Worm (Caenorhabditis elegans) whole organism, young adult: Measurements from ENCODE around the gene nhr-193.
A peak's percentile ranks its signal among the peaks of the same experiment; 100 is the strongest.

Experiments
- B0019.2 ChIP-seq: fragments of 200-800 bp; sonication (Bioruptor generic); conservative IDR thresholded peaks from 2 replicates; pipeline ENCODE4 v1.3.6; 2022; ENCODE audit warnings: missing genetic modification reagents, missing genetic modification characterization, missing compliant biosample characterization
- C06A6.2 ChIP-seq: fragments of 200-800 bp; sonication (Bioruptor generic); conservative IDR thresholded peaks from 2 replicates; pipeline ENCODE4 v1.3.6; 2022; ENCODE audit warnings: missing genetic modification characterization, missing compliant biosample characterization
- D2030.7 ChIP-seq: fragments of 200-800 bp; sonication (Bioruptor generic); IDR thresholded peaks from 2 replicates; pipeline ENCODE4 v1.3.6; 2022; ENCODE audit warnings: missing genetic modification reagents, missing genetic modification characterization, missing compliant biosample characterization
- F49E8.2 ChIP-seq: sonication (generic microtip); optimal IDR thresholded peaks from 3 replicates; lab custom pipeline; 2017; ENCODE audit warnings: missing genetic modification characterization, mild to moderate bottlenecking, missing compliant biosample characterization, antibody characterized with exemption, moderate library complexity; ENCODE audit not compliant: insufficient read depth
- F55B11.4 ChIP-seq: sonication (generic microtip); optimal IDR thresholded peaks from 2 replicates; lab custom pipeline; 2016; ENCODE audit warnings: missing compliant biosample characterization, missing genetic modification characterization, borderline replicate concordance; ENCODE audit not compliant: insufficient read depth
- F57C9.4 ChIP-seq: sonication (generic microtip); optimal IDR thresholded peaks from 2 replicates; lab custom pipeline; 2017; ENCODE audit warnings: mild to moderate bottlenecking, missing genetic modification characterization, missing compliant biosample characterization
- K11D2.4 ChIP-seq: fragments of 200-800 bp; sonication (Bioruptor generic); IDR thresholded peaks from 2 replicates; pipeline ENCODE4 v1.3.6; 2022; ENCODE audit warnings: missing genetic modification reagents, missing genetic modification characterization, missing compliant biosample characterization
- T07F8.4 ChIP-seq: sonication (generic microtip); optimal IDR thresholded peaks from 2 replicates; lab custom pipeline; 2016; ENCODE audit warnings: mild to moderate bottlenecking, missing genetic modification characterization, moderate library complexity, missing compliant biosample characterization
- Y53F4B.3 ChIP-seq: fragments of 200-800 bp; sonication (Bioruptor generic); IDR thresholded peaks from 2 replicates; pipeline ENCODE4 v1.3.6; 2022; ENCODE audit warnings: missing genetic modification reagents, missing genetic modification characterization, missing compliant biosample characterization
- Y56A3A.18 ChIP-seq: fragments of 200-800 bp; sonication (Bioruptor generic); IDR thresholded peaks from 2 replicates; pipeline ENCODE4 v1.3.6; 2022; ENCODE audit warnings: missing genetic modification reagents, missing genetic modification characterization, missing compliant biosample characterization
- Y95B8A.8 ChIP-seq: fragments of 200-800 bp; sonication (Bioruptor generic); IDR thresholded peaks from 2 replicates; pipeline ENCODE4 v1.3.6; 2022; ENCODE audit warnings: missing genetic modification reagents, missing genetic modification characterization, missing compliant biosample characterization
- attf-5 ChIP-seq: fragments of 200-800 bp; sonication (Bioruptor generic); optimal IDR thresholded peaks from 2 replicates; lab custom pipeline; 2018; ENCODE audit warnings: mild to moderate bottlenecking, missing genetic modification characterization, missing compliant biosample characterization
- bed-1 ChIP-seq: fragments of 200-800 bp; sonication (Bioruptor generic); IDR thresholded peaks from 2 replicates; pipeline ENCODE4 v1.3.6; 2022; ENCODE audit warnings: missing genetic modification reagents, missing genetic modification characterization, missing compliant biosample characterization
- ceh-100 ChIP-seq: fragments of 200-800 bp; sonication (Bioruptor generic); IDR thresholded peaks from 2 replicates; pipeline ENCODE4 v1.3.6; 2022; ENCODE audit warnings: missing genetic modification reagents, missing genetic modification characterization, missing compliant biosample characterization
- ceh-40 ChIP-seq: fragments of 200-800 bp; sonication (Bioruptor generic); IDR thresholded peaks from 2 replicates; pipeline ENCODE4 v1.3.6; 2022; ENCODE audit warnings: missing genetic modification characterization, missing compliant biosample characterization
- ceh-79 ChIP-seq: sonication (generic microtip); optimal IDR thresholded peaks from 2 replicates; lab custom pipeline; 2017; ENCODE audit warnings: mild to moderate bottlenecking, missing genetic modification characterization, missing compliant biosample characterization
- ceh-91 ChIP-seq: fragments of 200-800 bp; sonication (Bioruptor generic); IDR thresholded peaks from 2 replicates; pipeline ENCODE4 v1.3.6; 2022; ENCODE audit warnings: missing genetic modification reagents, missing genetic modification characterization, missing compliant biosample characterization
- die-1 ChIP-seq: sonication (generic microtip); optimal IDR thresholded peaks from 2 replicates; lab custom pipeline; 2016; ENCODE audit warnings: missing genotype, mild to moderate bottlenecking, missing genetic modification characterization, missing compliant biosample characterization
- dox-1 ChIP-seq: fragments of 200-800 bp; sonication (Bioruptor generic); IDR thresholded peaks from 2 replicates; pipeline ENCODE4 v1.3.6; 2022; ENCODE audit warnings: missing genetic modification reagents, missing genetic modification characterization, missing compliant biosample characterization
- egl-18 ChIP-seq: fragments of 200-800 bp; sonication (Bioruptor generic); IDR thresholded peaks from 2 replicates; pipeline ENCODE4 v1.3.6; 2022; ENCODE audit warnings: missing genetic modification reagents, missing genetic modification characterization, missing compliant biosample characterization
- hlh-12 ChIP-seq: sonication (generic microtip); optimal IDR thresholded peaks from 2 replicates; lab custom pipeline; 2016; ENCODE audit warnings: missing genetic modification characterization, missing compliant biosample characterization
- hlh-26 ChIP-seq: fragments of 200-800 bp; sonication (Bioruptor generic); conservative IDR thresholded peaks from 2 replicates; pipeline ENCODE4 v1.3.6; 2022; ENCODE audit warnings: missing genetic modification reagents, missing genetic modification characterization, missing compliant biosample characterization
- let-607 ChIP-seq, 2 experiments: fragments of 200-800 bp in 1 of 2; sonication (Bioruptor generic) in 1 of 2; sonication (generic microtip) in 1 of 2; optimal IDR thresholded peaks; 2 replicates each; lab custom pipeline; 2016 to 2018; ENCODE audit warnings: mild to moderate bottlenecking in 2 of 2, missing compliant biosample characterization in 2 of 2, missing genetic modification characterization in 2 of 2, moderate library complexity in 2 of 2, missing genotype in 1 of 2
- lin-26 ChIP-seq: fragments of 200-800 bp; sonication (Bioruptor generic); IDR thresholded peaks from 2 replicates; pipeline ENCODE4 v1.3.6; 2022; ENCODE audit warnings: missing genetic modification reagents, missing genetic modification characterization, missing compliant biosample characterization
- lin-40 ChIP-seq: sonication (generic microtip); optimal IDR thresholded peaks from 2 replicates; lab custom pipeline; 2016; ENCODE audit warnings: missing genetic modification characterization, mild to moderate bottlenecking, missing compliant biosample characterization, missing genotype, missing genetic modification reagents
- lin-54 ChIP-seq: fragments of 200-800 bp; sonication (Bioruptor generic); optimal IDR thresholded peaks from 2 replicates; lab custom pipeline; 2018; ENCODE audit warnings: mild to moderate bottlenecking, missing genetic modification characterization, missing compliant biosample characterization
- lsl-1 ChIP-seq: fragments of 200-800 bp; sonication (Bioruptor generic); optimal IDR thresholded peaks from 2 replicates; lab custom pipeline; 2018; ENCODE audit warnings: mild to moderate bottlenecking, missing genetic modification characterization, moderate library complexity, missing compliant biosample characterization
- lsy-27 ChIP-seq: sonication (generic microtip); optimal IDR thresholded peaks from 2 replicates; lab custom pipeline; 2017; ENCODE audit warnings: missing genetic modification characterization, mild to moderate bottlenecking, missing compliant biosample characterization, antibody characterized with exemption, missing genotype, borderline replicate concordance; ENCODE audit not compliant: insufficient read depth
- madf-3 ChIP-seq: fragments of 200-800 bp; sonication (Bioruptor generic); IDR thresholded peaks from 2 replicates; pipeline ENCODE4 v1.3.6; 2022; ENCODE audit warnings: missing genetic modification reagents, missing genetic modification characterization, missing compliant biosample characterization
- nfya-1 ChIP-seq: sonication (generic microtip); optimal IDR thresholded peaks from 2 replicates; lab custom pipeline; 2017; ENCODE audit warnings: antibody characterized with exemption, missing compliant biosample characterization, missing genetic modification characterization, borderline replicate concordance; ENCODE audit not compliant: insufficient read depth
- nhr-179 ChIP-seq: sonication (generic microtip); optimal IDR thresholded peaks from 2 replicates; lab custom pipeline; 2016; ENCODE audit warnings: mild to moderate bottlenecking, missing genetic modification characterization, missing compliant biosample characterization
- nhr-27 ChIP-seq: fragments of 200-800 bp; sonication (Bioruptor generic); optimal IDR thresholded peaks from 2 replicates; lab custom pipeline; 2018; ENCODE audit warnings: mild to moderate bottlenecking, missing genetic modification characterization, moderate library complexity, missing compliant biosample characterization
- nhr-80 ChIP-seq: sonication (generic microtip); optimal IDR thresholded peaks from 2 replicates; lab custom pipeline; 2016; ENCODE audit warnings: missing genetic modification characterization, missing compliant biosample characterization
- pbrm-1 ChIP-seq: fragments of 200-800 bp; sonication (Bioruptor generic); IDR thresholded peaks from 2 replicates; pipeline ENCODE4 v1.3.6; 2022; ENCODE audit warnings: missing genetic modification reagents, missing genetic modification characterization, missing compliant biosample characterization
- rcor-1 ChIP-seq: fragments of 200-800 bp; sonication (Bioruptor generic); IDR thresholded peaks from 2 replicates; pipeline ENCODE4 v1.3.6; 2022; ENCODE audit warnings: missing genetic modification reagents, missing genetic modification characterization, missing compliant biosample characterization
- snpc-1.3 ChIP-seq: sonication (generic microtip); optimal IDR thresholded peaks from 2 replicates; lab custom pipeline; 2017; ENCODE audit warnings: missing genetic modification characterization, mild to moderate bottlenecking, missing compliant biosample characterization, antibody characterized with exemption, moderate library complexity, missing genotype, missing genetic modification reagents; ENCODE audit not compliant: insufficient read depth
- snpc-3.4 ChIP-seq: sonication (generic microtip); optimal IDR thresholded peaks from 2 replicates; lab custom pipeline; 2017; ENCODE audit warnings: missing genetic modification characterization, mild to moderate bottlenecking, missing compliant biosample characterization, antibody characterized with exemption, moderate library complexity, missing genotype, missing genetic modification reagents
- snpc-4 ChIP-seq, 5 experiments: fragments of 150-350 bp in 1 of 5; sonication (generic microtip) in 4 of 5; optimal IDR thresholded peaks; 2 replicates each; lab custom pipeline; 2014 to 2018; ENCODE audit warnings: missing genetic modification characterization in 5 of 5, missing biosample characterization in 3 of 5, antibody characterized with exemption in 2 of 5, mild to moderate bottlenecking in 2 of 5, missing compliant biosample characterization in 2 of 5, missing genotype in 2 of 5, moderate library complexity in 2 of 5, missing genetic modification reagents in 1 of 5
- somi-1 ChIP-seq: fragments of 200-800 bp; sonication (Bioruptor generic); optimal IDR thresholded peaks from 2 replicates; lab custom pipeline; 2018; ENCODE audit warnings: mild to moderate bottlenecking, missing genetic modification characterization, missing compliant biosample characterization
- tbp1 ChIP-seq: fragments of 200-800 bp; sonication (Bioruptor generic); optimal IDR thresholded peaks from 2 replicates; lab custom pipeline; 2018; ENCODE audit warnings: mild to moderate bottlenecking, missing genetic modification characterization, missing compliant biosample characterization
- xnd-1 ChIP-seq: sonication (generic microtip); optimal IDR thresholded peaks from 2 replicates; lab custom pipeline; 2016; ENCODE audit warnings: missing genotype, missing genetic modification reagents, missing genetic modification characterization, missing compliant biosample characterization
- zim-3 ChIP-seq: sonication (generic microtip); optimal IDR thresholded peaks from 2 replicates; lab custom pipeline; 2017; ENCODE audit warnings: mild to moderate bottlenecking, missing genetic modification characterization, moderate library complexity, missing compliant biosample characterization
- ztf-22 ChIP-seq: fragments of 200-800 bp; sonication (Bioruptor generic); optimal IDR thresholded peaks from 2 replicates; lab custom pipeline; 2018; ENCODE audit warnings: mild to moderate bottlenecking, missing genetic modification characterization, moderate library complexity, missing compliant biosample characterization
- ztf-26 ChIP-seq: sonication (generic microtip); optimal IDR thresholded peaks from 2 replicates; lab custom pipeline; 2017; ENCODE audit warnings: missing genetic modification characterization, missing compliant biosample characterization
- ztf-28 ChIP-seq: fragments of 200-800 bp; sonication (Bioruptor generic); IDR thresholded peaks from 2 replicates; pipeline ENCODE4 v1.3.6; 2022; ENCODE audit warnings: missing genetic modification reagents, missing genetic modification characterization, missing compliant biosample characterization
- ztf-3 ChIP-seq: fragments of 200-800 bp; sonication (Bioruptor generic); optimal IDR thresholded peaks from 2 replicates; lab custom pipeline; 2018; ENCODE audit warnings: mild to moderate bottlenecking, missing genetic modification characterization, missing compliant biosample characterization
- ztf-6 ChIP-seq: fragments of 200-800 bp; sonication (Bioruptor generic); IDR thresholded peaks from 2 replicates; pipeline ENCODE4 v1.3.6; 2022; ENCODE audit warnings: missing genetic modification reagents, missing genetic modification characterization, missing compliant biosample characterization

Gene nhr-193

DNA sequence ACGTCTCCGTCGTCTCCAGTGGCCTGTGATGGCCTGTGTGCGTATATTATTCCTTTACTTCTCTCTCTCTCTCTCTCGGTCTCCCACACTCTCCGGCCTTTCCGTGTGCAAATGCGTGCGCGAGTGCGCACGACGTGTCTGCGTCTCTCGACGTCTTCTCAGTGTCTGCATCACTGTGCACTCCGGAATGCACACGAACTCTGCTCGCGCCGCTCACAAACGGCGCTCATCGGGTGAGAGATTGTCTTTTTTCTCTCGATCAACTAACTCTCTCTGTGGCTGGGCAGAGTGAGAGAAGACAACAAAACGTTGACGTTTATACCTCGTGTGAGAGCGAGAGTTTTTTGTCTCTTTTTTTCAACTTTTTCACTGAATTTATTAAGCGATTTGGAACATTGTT is 13.8 kb downstream of the nhr-193 start (continued):
- TF ChIP-seq madf-3 (GFP tag; lab: Robert Waterston, UW): 0 out of 2 replicates have a peak, but pooled peaks have one; percentile 23
- TF ChIP-seq Y53F4B.3 (GFP tag; lab: Robert Waterston, UW): no peak
- TF ChIP-seq hlh-26 (GFP tag; lab: Robert Waterston, UW): no peak
- TF ChIP-seq nhr-80 (tag; lab: Kevin White, UChicago): peak; percentile 82
- peak; percentile 97 for TF ChIP-seq attf-5 (GFP tag; lab: Kevin White, UChicago)
- TF ChIP-seq nfya-1 (tag; lab: Kevin White, UChicago): no peak
- TF ChIP-seq snpc-4 (GFP tag; optimal IDR thresholded peaks at IDR 0.05; lab: Kevin White, UChicago): no peak
- peak; percentile 42 to 82 (median 68) for TF ChIP-seq snpc-4 (tag; optimal IDR thresholded peaks at IDR 0.05; lab: Kevin White, UChicago)
- TF ChIP-seq Y56A3A.18 (GFP tag; lab: Robert Waterston, UW): peak; percentile 86
- no peak for TF ChIP-seq ztf-28 (GFP tag; lab: Robert Waterston, UW)
- TF ChIP-seq lsy-27 (tag; lab: Kevin White, UChicago): no peak
- no peak for TF ChIP-seq bed-1 (GFP tag; lab: Robert Waterston, UW)
- TF ChIP-seq snpc-3.4 (tag; lab: Kevin White, UChicago): no peak
- TF ChIP-seq F55B11.4 (tag; lab: Kevin White, UChicago): no peak
- TF ChIP-seq F57C9.4: no peak
- TF ChIP-seq ceh-79: no peak
- TF ChIP-seq ceh-100 (GFP tag; lab: Robert Waterston, UW): 0 out of 2 replicates have a peak, but pooled peaks have one; percentile 9
- no peak for TF ChIP-seq F49E8.2
- peak; percentile 14 for TF ChIP-seq nhr-27 (tag; lab: Kevin White, UChicago)
- no peak for TF ChIP-seq rcor-1 (GFP tag; lab: Robert Waterston, UW)
- peak; percentile 81 for TF ChIP-seq C06A6.2 (GFP tag; lab: Robert Waterston, UW)
- peak; percentile 94 for TF ChIP-seq dox-1 (GFP tag; lab: Robert Waterston, UW)
- TF ChIP-seq zim-3 (tag; lab: Kevin White, UChicago): peak; percentile 58
- peak; percentile 84 for TF ChIP-seq ztf-22 (GFP tag; lab: Kevin White, UChicago)
- TF ChIP-seq K11D2.4 (GFP tag; lab: Robert Waterston, UW): peak; percentile 88
- TF ChIP-seq Y95B8A.8 (GFP tag; lab: Robert Waterston, UW): peak; percentile 78; the same call in 1 of the 2 replicates
- TF ChIP-seq D2030.7 (GFP tag; lab: Robert Waterston, UW): no peak
- TF ChIP-seq snpc-1.3 (tag; lab: Kevin White, UChicago): no peak
- no peak for TF ChIP-seq xnd-1
- TF ChIP-seq ceh-40 (GFP tag; lab: Robert Waterston, UW): no peak
- TF ChIP-seq nhr-179: no peak
- TF ChIP-seq egl-18 (GFP tag; lab: Robert Waterston, UW): no peak
- no peak for TF ChIP-seq T07F8.4
- TF ChIP-seq lin-54: peak; percentile 72
- TF ChIP-seq ztf-3 (GFP tag; lab: Kevin White, UChicago): peak; percentile 23
- no peak for TF ChIP-seq lsl-1 (GFP tag; lab: Kevin White, UChicago)
- 0 out of 2 replicates have a peak, but pooled peaks have one; percentile 9 for TF ChIP-seq ceh-91 (GFP tag; lab: Robert Waterston, UW)
- peak; percentile 90 for TF ChIP-seq lin-40 (tag; lab: Kevin White, UChicago)
- TF ChIP-seq ztf-6 (GFP tag; lab: Robert Waterston, UW): 0 out of 2 replicates have a peak, but pooled peaks have one; percentile 12
- TF ChIP-seq somi-1 (GFP tag; lab: Kevin White, UChicago): peak; percentile 91
- TF ChIP-seq ztf-26 (tag; lab: Kevin White, UChicago): peak; percentile 81
- peak in 1 of 2 experiments; percentile 39 for TF ChIP-seq let-607 (tag; optimal IDR thresholded peaks at IDR 0.05; lab: Kevin White, UChicago)
- peak; percentile 77 for TF ChIP-seq pbrm-1
- TF ChIP-seq tbp1 (GFP tag; lab: Kevin White, UChicago): peak; percentile 66
- TF ChIP-seq lin-26: peak; percentile 88
- TF ChIP-seq hlh-12 (tag; lab: Kevin White, UChicago): no peak
- TF ChIP-seq die-1 (tag; lab: Kevin White, UChicago): peak; percentile 53
- TF ChIP-seq B0019.2 (GFP tag; lab: Robert Waterston, UW): no peak
